Fruit fly (Drosophila melanogaster) whole organism, embryonic: ENCODE results near the gene CG42833.

Source experiments
- ATbp ChIP-seq: fragments of 200-800 bp; sonication (Bioruptor generic); optimal IDR thresholded peaks from 2 replicates; lab custom pipeline; 2017; ENCODE audit warnings: missing biosample characterization, mild to moderate bottlenecking, missing genetic modification characterization, missing genetic modification reagents
- Adf1 ChIP-seq: fragments of 200-800 bp; sonication (Bioruptor generic); IDR thresholded peaks from 2 replicates; pipeline ENCODE4 v1.3.6; 2022; ENCODE audit warnings: missing biosample characterization, missing genetic modification characterization
- BtbVII ChIP-seq: fragments of 200-800 bp; sonication (Bioruptor generic); optimal IDR thresholded peaks from 3 replicates; lab custom pipeline; 2017; ENCODE audit warnings: missing biosample characterization, mild to moderate bottlenecking, missing genetic modification characterization
- CG10147 ChIP-seq: fragments of 200-800 bp; sonication (Bioruptor generic); optimal IDR thresholded peaks from 2 replicates; lab custom pipeline; 2019; ENCODE audit warnings: missing biosample characterization, mild to moderate bottlenecking, missing genetic modification characterization, moderate library complexity
- CG11695 ChIP-seq: fragments of 200-800 bp; sonication (Bioruptor generic); IDR thresholded peaks from 3 replicates; pipeline ENCODE4 v1.3.6; 2022; ENCODE audit warnings: missing biosample characterization, missing genetic modification characterization
- CG12391 ChIP-seq: fragments of 200-800 bp; sonication (Bioruptor generic); optimal IDR thresholded peaks from 3 replicates; lab custom pipeline; 2018; ENCODE audit warnings: missing biosample characterization, mild to moderate bottlenecking, missing genetic modification characterization, moderate library complexity
- CG12942 ChIP-seq: fragments of 200-800 bp; sonication (Bioruptor generic); optimal IDR thresholded peaks from 3 replicates; lab custom pipeline; 2016; ENCODE audit warnings: missing biosample characterization, missing genetic modification characterization
- CG13123 ChIP-seq: fragments of 200-800 bp; sonication (Bioruptor generic); optimal IDR thresholded peaks from 2 replicates; lab custom pipeline; 2016; ENCODE audit warnings: missing biosample characterization, missing genetic modification characterization
- CG13775 ChIP-seq: fragments of 200-800 bp; sonication (Bioruptor generic); optimal IDR thresholded peaks from 3 replicates; lab custom pipeline; 2017; ENCODE audit warnings: missing biosample characterization, mild to moderate bottlenecking, missing genetic modification characterization
- CG15011 ChIP-seq: fragments of 200-800 bp; sonication (Bioruptor generic); optimal IDR thresholded peaks from 3 replicates; lab custom pipeline; 2018; ENCODE audit warnings: missing biosample characterization, mild to moderate bottlenecking, missing genetic modification characterization
- CG15479 ChIP-seq: fragments of 200-800 bp; sonication (Bioruptor generic); optimal IDR thresholded peaks from 3 replicates; lab custom pipeline; 2019; ENCODE audit warnings: missing biosample characterization, mild to moderate bottlenecking, missing genetic modification characterization, moderate library complexity
- CG1647 ChIP-seq: fragments of 200-800 bp; sonication (Bioruptor generic); optimal IDR thresholded peaks from 3 replicates; lab custom pipeline; 2016; ENCODE audit warnings: missing biosample characterization, missing genetic modification characterization
- CG16815 ChIP-seq: fragments of 200-800 bp; sonication (Bioruptor generic); optimal IDR thresholded peaks from 3 replicates; lab custom pipeline; 2017; ENCODE audit warnings: missing biosample characterization, mild to moderate bottlenecking, missing genetic modification characterization
- CG17359 ChIP-seq: fragments of 200-800 bp; sonication (Bioruptor generic); optimal IDR thresholded peaks from 3 replicates; lab custom pipeline; 2018; ENCODE audit warnings: missing biosample characterization, mild to moderate bottlenecking, missing genetic modification characterization, moderate library complexity
- CG17829 ChIP-seq: fragments of 200-800 bp; optimal IDR thresholded peaks from 2 replicates; lab custom pipeline; 2019; ENCODE audit warnings: missing biosample characterization, mild to moderate bottlenecking, missing genetic modification characterization, moderate library complexity
- CG3847 ChIP-seq: fragments of 200-800 bp; sonication (Bioruptor generic); IDR thresholded peaks from 2 replicates; pipeline ENCODE4 v1.3.6; 2022; ENCODE audit warnings: missing biosample characterization, missing genetic modification characterization
- CG4730 ChIP-seq: fragments of 200-800 bp; sonication (Bioruptor generic); IDR thresholded peaks from 2 replicates; pipeline ENCODE4 v1.3.6; 2022; ENCODE audit warnings: missing biosample characterization, missing genetic modification characterization
- CG6765 ChIP-seq: fragments of 200-800 bp; sonication (Bioruptor generic); optimal IDR thresholded peaks from 3 replicates; lab custom pipeline; 2017; ENCODE audit warnings: missing biosample characterization, mild to moderate bottlenecking, missing genetic modification characterization
- CG6854 ChIP-seq: fragments of 200-800 bp; sonication (Bioruptor generic); optimal IDR thresholded peaks from 3 replicates; lab custom pipeline; 2017; ENCODE audit warnings: missing biosample characterization, mild to moderate bottlenecking, missing genetic modification characterization
- CG7556 ChIP-seq: fragments of 200-800 bp; sonication (Bioruptor generic); optimal IDR thresholded peaks from 2 replicates; lab custom pipeline; 2017; ENCODE audit warnings: missing biosample characterization, mild to moderate bottlenecking, missing genetic modification characterization
- CG8924 ChIP-seq: fragments of 200-800 bp; optimal IDR thresholded peaks from 3 replicates; lab custom pipeline; 2019; ENCODE audit warnings: missing biosample characterization, mild to moderate bottlenecking, missing genetic modification characterization, moderate library complexity
- CG9437 ChIP-seq: fragments of 200-800 bp; sonication (Bioruptor generic); optimal IDR thresholded peaks from 2 replicates; lab custom pipeline; 2018; ENCODE audit warnings: missing biosample characterization, mild to moderate bottlenecking, missing genetic modification characterization
- D19A ChIP-seq: fragments of 200-800 bp; optimal IDR thresholded peaks from 3 replicates; lab custom pipeline; 2019; ENCODE audit warnings: missing biosample characterization, mild to moderate bottlenecking, missing genetic modification characterization, moderate library complexity
- D19B ChIP-seq: fragments of 200-800 bp; sonication (Bioruptor generic); optimal IDR thresholded peaks from 2 replicates; lab custom pipeline; 2017; ENCODE audit warnings: missing biosample characterization, mild to moderate bottlenecking, missing genetic modification characterization
- Dip3 ChIP-seq: fragments of 200-800 bp; sonication (Bioruptor generic); optimal IDR thresholded peaks from 3 replicates; lab custom pipeline; 2016; ENCODE audit warnings: missing biosample characterization, missing genetic modification characterization
- Dref ChIP-seq: fragments of 200-800 bp; sonication (Bioruptor generic); IDR thresholded peaks from 2 replicates; pipeline ENCODE4 v1.3.6; 2022; ENCODE audit warnings: missing biosample characterization, missing genetic modification characterization
- Ets65A ChIP-seq: fragments of 200-800 bp; sonication (Bioruptor generic); peaks from one replicate; lab custom pipeline; 2016; ENCODE audit warnings: missing biosample characterization, missing genetic modification characterization
- Gug ChIP-seq: fragments of 200-800 bp; sonication (Bioruptor generic); IDR thresholded peaks from 4 replicates; pipeline ENCODE4 v1.3.6; 2022; ENCODE audit warnings: missing biosample characterization, missing genetic modification characterization
- HHEX ChIP-seq: fragments of 200-800 bp; sonication (Bioruptor generic); optimal IDR thresholded peaks from 3 replicates; lab custom pipeline; 2017; ENCODE audit warnings: missing biosample characterization, mild to moderate bottlenecking, missing genetic modification characterization, missing genetic modification reagents
- Hr3 ChIP-seq: fragments of 200-800 bp; sonication (Bioruptor generic); optimal IDR thresholded peaks from 3 replicates; lab custom pipeline; 2016; ENCODE audit warnings: missing biosample characterization, missing genetic modification characterization
- Lim3 ChIP-seq: fragments of 200-800 bp; sonication (Bioruptor generic); IDR thresholded peaks from 2 replicates; pipeline ENCODE4 v1.3.6; 2022; ENCODE audit warnings: missing biosample characterization, missing genetic modification characterization
- Max ChIP-seq: fragments of 200-800 bp; sonication (Bioruptor generic); optimal IDR thresholded peaks from 2 replicates; lab custom pipeline; 2016; ENCODE audit warnings: missing biosample characterization, mild to moderate bottlenecking, missing genetic modification characterization
- Med ChIP-seq: fragments of 200-800 bp; sonication (Bioruptor generic); peaks from one replicate; lab custom pipeline; 2016; ENCODE audit warnings: missing biosample characterization, missing genetic modification characterization, mild to moderate bottlenecking, inconsistent platforms, moderate library complexity
- Scr ChIP-seq: fragments of 200-800 bp; sonication (Bioruptor generic); IDR thresholded peaks from 2 replicates; pipeline ENCODE4 v1.3.6; 2022; ENCODE audit warnings: missing biosample characterization, missing genetic modification characterization; ENCODE audit not compliant: partially characterized antibody
- br ChIP-seq: fragments of >200 bp; optimal IDR thresholded peaks from 2 replicates; lab custom pipeline; 2017
- cg ChIP-seq: fragments of 200-800 bp; sonication (Bioruptor generic); optimal IDR thresholded peaks from 3 replicates; lab custom pipeline; 2019; ENCODE audit warnings: missing biosample characterization, mild to moderate bottlenecking, missing genetic modification characterization, moderate library complexity
- dm ChIP-seq: fragments of 200-800 bp; sonication (Bioruptor generic); optimal IDR thresholded peaks from 3 replicates; lab custom pipeline; 2016; ENCODE audit warnings: missing biosample characterization, missing genetic modification characterization
- exex ChIP-seq: fragments of 200-800 bp; sonication (Bioruptor generic); optimal IDR thresholded peaks from 4 replicates; lab custom pipeline; 2018; ENCODE audit warnings: missing biosample characterization, mild to moderate bottlenecking, missing genetic modification characterization, moderate library complexity
- fd3F ChIP-seq: fragments of 200-800 bp; sonication (Bioruptor generic); optimal IDR thresholded peaks from 2 replicates; lab custom pipeline; 2018; ENCODE audit warnings: missing biosample characterization, mild to moderate bottlenecking, missing genetic modification characterization, moderate library complexity
- gcm ChIP-seq: fragments of 200-800 bp; sonication (Bioruptor generic); optimal IDR thresholded peaks from 2 replicates; lab custom pipeline; 2019; ENCODE audit warnings: missing biosample characterization, mild to moderate bottlenecking, missing genetic modification characterization, moderate library complexity
- grau ChIP-seq: fragments of 200-800 bp; optimal IDR thresholded peaks from 3 replicates; lab custom pipeline; 2019; ENCODE audit warnings: missing biosample characterization, mild to moderate bottlenecking, missing genetic modification characterization, moderate library complexity
- h ChIP-seq: fragments of >200 bp; optimal IDR thresholded peaks from 2 replicates; lab custom pipeline; 2017
- lab ChIP-seq: fragments of 200-800 bp; sonication (Bioruptor generic); optimal IDR thresholded peaks from 3 replicates; lab custom pipeline; 2017; ENCODE audit warnings: missing biosample characterization, missing genetic modification characterization, mild to moderate bottlenecking, moderate library complexity, missing genetic modification reagents
- maf-S ChIP-seq: fragments of 200-800 bp; sonication (Bioruptor generic); optimal IDR thresholded peaks from 2 replicates; lab custom pipeline; 2016; ENCODE audit warnings: missing biosample characterization, missing genetic modification characterization
- nau ChIP-seq: fragments of 200-800 bp; sonication (Bioruptor generic); optimal IDR thresholded peaks from 3 replicates; lab custom pipeline; 2017; ENCODE audit warnings: missing biosample characterization, mild to moderate bottlenecking, missing genetic modification characterization, missing genetic modification reagents
- sc ChIP-seq, 3 experiments: fragments of >200 bp in 2 of 3; fragments of 200-800 bp in 1 of 3; sonication (Bioruptor generic) in 1 of 3; optimal IDR thresholded peaks; 2 replicates in 2 of 3; 3 replicates in 1 of 3; lab custom pipeline; 2017; ENCODE audit warnings: mild to moderate bottlenecking in 1 of 3, missing biosample characterization in 1 of 3, missing genetic modification characterization in 1 of 3, missing genetic modification reagents in 1 of 3
- slbo ChIP-seq: fragments of 200-800 bp; sonication (Bioruptor generic); IDR thresholded peaks from 2 replicates; pipeline ENCODE4 v1.3.6; 2022; ENCODE audit warnings: missing biosample characterization, missing genetic modification characterization
- unpg ChIP-seq: fragments of 200-800 bp; sonication (Bioruptor generic); optimal IDR thresholded peaks from 3 replicates; lab custom pipeline; 2018; ENCODE audit warnings: missing biosample characterization, mild to moderate bottlenecking, missing genetic modification characterization, moderate library complexity
- usp ChIP-seq: fragments of >200 bp; optimal IDR thresholded peaks from 2 replicates; lab custom pipeline; 2017; ENCODE audit warnings: missing biosample characterization, missing genetic modification characterization
- zf30C ChIP-seq: fragments of 200-800 bp; sonication (Bioruptor generic); optimal IDR thresholded peaks from 3 replicates; lab custom pipeline; 2018; ENCODE audit warnings: missing biosample characterization, mild to moderate bottlenecking, missing genetic modification characterization

The CG42833 gene

dm6 chr3L:20185206-20185868, 14.6 kb upstream of the CG42833 start (continued):
- TF ChIP-seq ATbp: peak; percentile 29
- peak; percentile 37 for TF ChIP-seq fd3F (GFP tag; lab: Kevin White, UChicago)
- peak; percentile 42 for TF ChIP-seq CG8924 (tag; lab: Kevin White, UChicago)
- peak; percentile 23 for TF ChIP-seq CG12942 (GFP tag; lab: Kevin White, UChicago)
- TF ChIP-seq slbo (GFP tag; lab: Robert Waterston, UW): peak; percentile 78
- TF ChIP-seq sc (optimal IDR thresholded peaks at IDR 0.05; lab: Kevin White, UChicago): no peak
- TF ChIP-seq sc (GFP tag; optimal IDR thresholded peaks at IDR 0.05; lab: Kevin White, UChicago): peak; percentile 4
- TF ChIP-seq cg (GFP tag; lab: Kevin White, UChicago): no peak
- TF ChIP-seq CG13775: peak; percentile 75
- TF ChIP-seq CG15479 (GFP tag; lab: Kevin White, UChicago): no peak
- peak; percentile 37 for TF ChIP-seq CG13123 (GFP tag; lab: Kevin White, UChicago)
- TF ChIP-seq CG3847 (GFP tag; lab: Robert Waterston, UW): peak; percentile 26; the same call in 1 of the 2 replicates
- no peak for TF ChIP-seq zf30C (GFP tag; lab: Kevin White, UChicago)
- peak; percentile 43 for TF ChIP-seq nau
- peak; percentile 57 for TF ChIP-seq CG6854 (GFP tag; lab: Kevin White, UChicago)
- TF ChIP-seq HHEX (GFP tag; lab: Kevin White, UChicago): peak; percentile 61
- no peak for TF ChIP-seq h (lab: Kevin White, UChicago)
- peak; percentile 69 for TF ChIP-seq lab (GFP tag; lab: Kevin White, UChicago)
- peak; percentile 59 for TF ChIP-seq CG9437 (GFP tag; lab: Kevin White, UChicago)
- TF ChIP-seq Adf1 (GFP tag; lab: Robert Waterston, UW): peak; percentile 46
- peak; percentile 82 for TF ChIP-seq grau (tag; lab: Kevin White, UChicago)
- no peak for TF ChIP-seq dm (GFP tag; lab: Kevin White, UChicago)
- peak; percentile 22 for TF ChIP-seq CG15011 (GFP tag; lab: Kevin White, UChicago)
- TF ChIP-seq Max (GFP tag; lab: Kevin White, UChicago): peak; percentile 5
- TF ChIP-seq usp (GFP tag; lab: Kevin White, UChicago): no peak
- TF ChIP-seq D19A: no peak
- TF ChIP-seq Med (GFP tag; lab: Kevin White, UChicago): peak; percentile 87
- TF ChIP-seq Gug: no peak
- TF ChIP-seq CG10147 (GFP tag; lab: Kevin White, UChicago): peak; percentile 27
- no peak for TF ChIP-seq Scr
- no peak for TF ChIP-seq gcm
- TF ChIP-seq Hr3 (GFP tag; lab: Kevin White, UChicago): peak; percentile 46
- TF ChIP-seq Dip3 (GFP tag; lab: Kevin White, UChicago): peak; percentile 63
- peak; percentile 83 for TF ChIP-seq CG7556 (GFP tag; lab: Kevin White, UChicago)
- TF ChIP-seq Dref (GFP tag; lab: Robert Waterston, UW): no peak
- peak; percentile 49 for TF ChIP-seq CG6765 (GFP tag; lab: Kevin White, UChicago)
- TF ChIP-seq br (lab: Kevin White, UChicago): no peak
- no peak for TF ChIP-seq D19B (GFP tag; lab: Kevin White, UChicago)
- TF ChIP-seq maf-S: peak; percentile 8
- TF ChIP-seq Lim3 (GFP tag; lab: Robert Waterston, UW): no peak
- TF ChIP-seq CG1647 (GFP tag; lab: Kevin White, UChicago): no peak
- TF ChIP-seq CG11695 (GFP tag; lab: Robert Waterston, UW): 0 out of 3 replicates have a peak, but pooled peaks have one; percentile 34
- TF ChIP-seq CG17359 (tag; lab: Kevin White, UChicago): peak; percentile 23
- no peak for TF ChIP-seq CG4730 (GFP tag; lab: Robert Waterston, UW)
- peak; percentile 68 for TF ChIP-seq unpg (GFP tag; lab: Kevin White, UChicago)
- TF ChIP-seq CG17829 (tag; lab: Kevin White, UChicago): no peak
- TF ChIP-seq exex (tag; lab: Kevin White, UChicago): no peak
- TF ChIP-seq CG12391: peak; percentile 60
- TF ChIP-seq CG16815: peak; percentile 45
- peak; percentile 78 for TF ChIP-seq Ets65A (GFP tag; lab: Kevin White, UChicago)
- TF ChIP-seq BtbVII (GFP tag; lab: Kevin White, UChicago): peak; percentile 40
